Worm (Caenorhabditis elegans): ENCODE data around the gene syf-2.

DNA sequence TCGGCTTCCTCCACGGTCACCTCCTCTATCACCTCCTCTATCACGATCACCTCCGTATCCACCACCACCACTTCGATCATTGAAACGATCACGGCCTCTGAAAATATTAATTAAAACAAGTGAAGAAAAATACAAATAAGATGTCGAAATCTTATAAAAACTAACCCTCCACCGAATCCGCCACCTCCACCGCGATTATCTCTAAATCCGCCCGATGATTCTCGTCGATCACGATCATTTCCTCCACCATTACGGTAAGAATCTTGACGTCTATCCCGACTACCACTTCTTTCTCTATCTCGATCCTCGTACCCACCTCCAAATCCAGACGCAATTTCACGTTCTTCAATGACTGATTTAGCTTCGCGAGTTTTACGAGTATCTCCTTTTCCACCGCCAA lies 2.7 kb downstream of the syf-2 start:
- no peak for TF ChIP-seq lsy-2 (tag; optimal IDR thresholded peaks at IDR 0.05)
- no peak for TF ChIP-seq mab-5 (tag; optimal IDR thresholded peaks at IDR 0.05)
- no peak for TF ChIP-seq ces-1 (GFP tag; optimal IDR thresholded peaks at IDR 0.05)
- TF ChIP-seq ceh-43 (GFP tag; optimal IDR thresholded peaks at IDR 0.05): no peak
- TF ChIP-seq nhr-237 (tag; optimal IDR thresholded peaks at IDR 0.05): no peak
- no peak for TF ChIP-seq M03D4.4 (tag; optimal IDR thresholded peaks at IDR 0.05)
- no peak for TF ChIP-seq nhr-76 (tag; optimal IDR thresholded peaks at IDR 0.05)
- no peak for TF ChIP-seq drap-1 (GFP tag; optimal IDR thresholded peaks at IDR 0.05)
- no peak for TF ChIP-seq tbx-8 (GFP tag; optimal IDR thresholded peaks at IDR 0.05)
- no peak for TF ChIP-seq flh-1 (GFP tag; optimal IDR thresholded peaks at IDR 0.05)
- TF ChIP-seq pha-4 (tag; optimal IDR thresholded peaks at IDR 0.05): no peak

Data from whole organism, mixed stage, embryonic.